Fruit fly (Drosophila melanogaster) S2 (cell line): ENCODE measurements around the gene CG8301.

ENCODE experiments used
- CG8478 ChIP-seq: fragments of >200 bp; optimal IDR thresholded peaks from 2 replicates; lab custom pipeline; 2018
- CTCF ChIP-seq, 2 experiments: fragments of >200 bp; optimal IDR thresholded peaks; 2 replicates each; lab custom pipeline; 2018

CG8301 gene

dm6 chr3R:9581089-9581520 lies at the start of gene CG8301:
TSS of gene CG8301 (plus strand) at chr3R:9581306.
- TF ChIP-seq CTCF (optimal IDR thresholded peaks at IDR 0.05; lab: Kevin White, UChicago) (no peak), CG8478 (lab: Kevin White, UChicago) (no peak)

- no peak for TF ChIP-seq CG8478 (lab: Kevin White, UChicago)
- TF ChIP-seq CTCF (optimal IDR thresholded peaks at IDR 0.05; lab: Kevin White, UChicago), result no peak
Observed at dm6 chr3R:9532437-9533180, 48.5 kb upstream of the CG8301 start, which contains the start of gene by. TSS of gene by (minus strand) at chr3R:9533011.

dm6 chr3R:9533181-9534124 lies 47.7 kb upstream of the CG8301 start:
- TF ChIP-seq CTCF (optimal IDR thresholded peaks at IDR 0.05; lab: Kevin White, UChicago) (no peak), CG8478 (lab: Kevin White, UChicago) (no peak)

dm6 chr3R:9534125-9534496 lies 47.0 kb upstream of the CG8301 start:
- TF ChIP-seq CG8478 (lab: Kevin White, UChicago) (no peak), CTCF (optimal IDR thresholded peaks at IDR 0.05; lab: Kevin White, UChicago) (no peak)

dm6 chr3R:9534595-9535217 lies 46.4 kb upstream of the CG8301 start:
- TF ChIP-seq CTCF (optimal IDR thresholded peaks at IDR 0.05; lab: Kevin White, UChicago), result no peak
- TF ChIP-seq CG8478 (lab: Kevin White, UChicago), result no peak

dm6 chr3R:9543495-9544180 lies 37.5 kb upstream of the CG8301 start:
- TF ChIP-seq CTCF (optimal IDR thresholded peaks at IDR 0.05; lab: Kevin White, UChicago) (no peak), CG8478 (lab: Kevin White, UChicago) (no peak)

- TF ChIP-seq CG8478 (lab: Kevin White, UChicago) (no peak), CTCF (optimal IDR thresholded peaks at IDR 0.05; lab: Kevin White, UChicago) (no peak)
Observed at dm6 chr3R:9546808-9547381, 34.2 kb upstream of the CG8301 start.

dm6 chr3R:9548769-9549168 lies 32.3 kb upstream of the CG8301 start:
- TF ChIP-seq CTCF (optimal IDR thresholded peaks at IDR 0.05; lab: Kevin White, UChicago) (no peak), CG8478 (lab: Kevin White, UChicago) (no peak)

- no peak for TF ChIP-seq CTCF (optimal IDR thresholded peaks at IDR 0.05; lab: Kevin White, UChicago)
- TF ChIP-seq CG8478 (lab: Kevin White, UChicago), result no peak
Observed at dm6 chr3R:9550265-9551012, 30.7 kb upstream of the CG8301 start.

dm6 chr3R:9551013-9551658 lies 30.0 kb upstream of the CG8301 start:
- TF ChIP-seq CG8478 (lab: Kevin White, UChicago) (no peak), CTCF (optimal IDR thresholded peaks at IDR 0.05; lab: Kevin White, UChicago) (no peak)

dm6 chr3R:9551659-9552435 lies 29.3 kb upstream of the CG8301 start, which contains the start of the genes mura and RnpS1:
TSS of gene mura (minus strand) at chr3R:9551806.
TSS of gene RnpS1 (plus strand) at chr3R:9552034.
- TF ChIP-seq CTCF (optimal IDR thresholded peaks at IDR 0.05; lab: Kevin White, UChicago), result no peak
- TF ChIP-seq CG8478 (lab: Kevin White, UChicago), result no peak
